Fruit fly (Drosophila melanogaster) whole organism, embryonic: ENCODE results near the gene Polr3I.

Experiments used
- Awh ChIP-seq: fragments of 200-800 bp; sonication (Bioruptor generic); IDR thresholded peaks from 2 replicates; pipeline ENCODE4, ENCODE4 v1.3.6; 2022; ENCODE audit warnings: missing biosample characterization, missing genetic modification characterization
- CG10462 ChIP-seq: fragments of 200-800 bp; sonication (Bioruptor generic); optimal IDR thresholded peaks from 2 replicates; lab custom pipeline; 2016; ENCODE audit warnings: missing biosample characterization, missing genetic modification characterization
- CG10565 ChIP-seq: fragments of 200-800 bp; sonication (Bioruptor generic); optimal IDR thresholded peaks from 3 replicates; lab custom pipeline; 2016; ENCODE audit warnings: missing biosample characterization, mild to moderate bottlenecking, missing genetic modification characterization
- CG11504 ChIP-seq: fragments of 200-800 bp; sonication (Bioruptor generic); optimal IDR thresholded peaks from 3 replicates; lab custom pipeline; 2019; ENCODE audit warnings: missing biosample characterization, mild to moderate bottlenecking, missing genetic modification characterization, moderate library complexity
- CG11695 ChIP-seq: fragments of 200-800 bp; sonication (Bioruptor generic); IDR thresholded peaks from 3 replicates; pipeline ENCODE4 v1.3.6; 2022; ENCODE audit warnings: missing biosample characterization, missing genetic modification characterization
- CG11723 ChIP-seq: fragments of 200-800 bp; sonication (Bioruptor generic); optimal IDR thresholded peaks from 2 replicates; lab custom pipeline; 2017; ENCODE audit warnings: missing biosample characterization, mild to moderate bottlenecking, missing genetic modification characterization
- CG14050 ChIP-seq: fragments of 200-800 bp; sonication (Bioruptor generic); IDR thresholded peaks from 3 replicates; pipeline ENCODE4 v1.3.6; 2022; ENCODE audit warnings: missing biosample characterization, missing genetic modification characterization
- CG1529 ChIP-seq: fragments of 200-800 bp; sonication (Bioruptor generic); optimal IDR thresholded peaks from 3 replicates; lab custom pipeline; 2018; ENCODE audit warnings: missing biosample characterization, missing genetic modification characterization
- CG17186 ChIP-seq: fragments of 200-800 bp; sonication (Bioruptor generic); optimal IDR thresholded peaks from 3 replicates; lab custom pipeline; 2017; ENCODE audit warnings: missing biosample characterization, missing genetic modification reagents, missing genetic modification characterization
- CG17361 ChIP-seq: fragments of 200-800 bp; sonication (Bioruptor generic); IDR thresholded peaks from 3 replicates; pipeline ENCODE4 v1.3.6; 2022; ENCODE audit warnings: missing biosample characterization, missing genetic modification characterization
- CG30431 ChIP-seq: fragments of 200-800 bp; sonication (Bioruptor generic); optimal IDR thresholded peaks from 2 replicates; lab custom pipeline; 2017; ENCODE audit warnings: missing biosample characterization, missing genetic modification characterization
- CG32532 ChIP-seq: fragments of 200-800 bp; sonication (Bioruptor generic); IDR thresholded peaks from 2 replicates; pipeline ENCODE4 v1.3.6; 2022; ENCODE audit warnings: missing biosample characterization, missing genetic modification characterization
- CG3726 ChIP-seq: fragments of 200-800 bp; sonication (Bioruptor generic); IDR thresholded peaks from 3 replicates; pipeline ENCODE4, ENCODE4 v1.3.6; 2022; ENCODE audit warnings: missing biosample characterization, missing genetic modification characterization
- CG6813 ChIP-seq: fragments of 200-800 bp; sonication (Bioruptor generic); optimal IDR thresholded peaks from 2 replicates; lab custom pipeline; 2017; ENCODE audit warnings: missing biosample characterization, missing genetic modification characterization, mild to moderate bottlenecking, moderate library complexity, missing genetic modification reagents
- CG6854 ChIP-seq: fragments of 200-800 bp; sonication (Bioruptor generic); optimal IDR thresholded peaks from 3 replicates; lab custom pipeline; 2017; ENCODE audit warnings: missing biosample characterization, mild to moderate bottlenecking, missing genetic modification characterization
- CG7271 ChIP-seq: fragments of 200-800 bp; sonication (Bioruptor generic); optimal IDR thresholded peaks from 2 replicates; lab custom pipeline; 2018; ENCODE audit warnings: missing biosample characterization, mild to moderate bottlenecking, missing genetic modification characterization, moderate library complexity
- CG7556 ChIP-seq: fragments of 200-800 bp; sonication (Bioruptor generic); optimal IDR thresholded peaks from 2 replicates; lab custom pipeline; 2017; ENCODE audit warnings: missing biosample characterization, mild to moderate bottlenecking, missing genetic modification characterization
- CG7987 ChIP-seq: fragments of 200-800 bp; sonication (Bioruptor generic); optimal IDR thresholded peaks from 2 replicates; lab custom pipeline; 2018; ENCODE audit warnings: missing biosample characterization, mild to moderate bottlenecking, missing genetic modification characterization, moderate library complexity
- CG8089 ChIP-seq: fragments of 200-800 bp; sonication (Bioruptor generic); optimal IDR thresholded peaks from 3 replicates; lab custom pipeline; 2016; ENCODE audit warnings: missing biosample characterization, missing genetic modification characterization
- CkIIα-i1 ChIP-seq: fragments of 200-800 bp; sonication (Bioruptor generic); IDR thresholded peaks from 2 replicates; pipeline ENCODE4 v1.3.6; 2022; ENCODE audit warnings: missing biosample characterization, missing genetic modification characterization
- Dad ChIP-seq: fragments of 200-800 bp; sonication (Bioruptor generic); optimal IDR thresholded peaks from 3 replicates; lab custom pipeline; 2016; ENCODE audit warnings: missing biosample characterization, missing genetic modification characterization
- Doc2 ChIP-seq: fragments of 200-800 bp; sonication (Bioruptor generic); IDR thresholded peaks from 2 replicates; pipeline ENCODE4 v1.3.6; 2022; ENCODE audit warnings: missing biosample characterization, missing genetic modification characterization
- E2f2 ChIP-seq: fragments of 200-800 bp; sonication (Bioruptor generic); IDR thresholded peaks from 2 replicates; pipeline ENCODE4 v1.3.6; 2022; ENCODE audit warnings: missing biosample characterization, missing genetic modification characterization
- Ets65A ChIP-seq: fragments of 200-800 bp; sonication (Bioruptor generic); peaks from one replicate; lab custom pipeline; 2016; ENCODE audit warnings: missing biosample characterization, missing genetic modification characterization
- H2.0 ChIP-seq: fragments of 200-800 bp; sonication (Bioruptor generic); IDR thresholded peaks from 2 replicates; pipeline ENCODE4 v1.3.6; 2022; ENCODE audit warnings: missing biosample characterization, missing genetic modification characterization
- HLH4C ChIP-seq: fragments of 200-800 bp; sonication (Bioruptor generic); IDR thresholded peaks from 3 replicates; pipeline ENCODE4 v1.3.6; 2022; ENCODE audit warnings: missing biosample characterization, missing genetic modification characterization; ENCODE audit not compliant: partially characterized antibody
- HmgD ChIP-seq: fragments of 200-800 bp; sonication (Bioruptor generic); optimal IDR thresholded peaks from 3 replicates; lab custom pipeline; 2016; ENCODE audit warnings: missing biosample characterization, missing genetic modification characterization
- Hr39 ChIP-seq: fragments of >200 bp; optimal IDR thresholded peaks from 2 replicates; lab custom pipeline; 2017
- Max ChIP-seq: fragments of 200-800 bp; sonication (Bioruptor generic); optimal IDR thresholded peaks from 2 replicates; lab custom pipeline; 2016; ENCODE audit warnings: missing biosample characterization, mild to moderate bottlenecking, missing genetic modification characterization
- NC2β ChIP-seq: fragments of 200-800 bp; sonication (Bioruptor generic); optimal IDR thresholded peaks from 2 replicates; lab custom pipeline; 2016; ENCODE audit warnings: missing biosample characterization, missing genetic modification characterization
- Optix ChIP-seq: fragments of 200-800 bp; sonication (Bioruptor generic); IDR thresholded peaks from 3 replicates; pipeline ENCODE4 v1.3.6; 2022; ENCODE audit warnings: missing biosample characterization, missing genetic modification characterization
- ato ChIP-seq: fragments of 200-800 bp; sonication (Bioruptor generic); IDR thresholded peaks from 2 replicates; pipeline ENCODE4 v1.3.6; 2022; ENCODE audit warnings: missing biosample characterization, missing genetic modification characterization; ENCODE audit not compliant: partially characterized antibody
- bcd ChIP-seq: fragments of 200-800 bp; sonication (Bioruptor generic); optimal IDR thresholded peaks from 2 replicates; lab custom pipeline; 2017; ENCODE audit warnings: missing biosample characterization, mild to moderate bottlenecking, missing genetic modification characterization
- dpn ChIP-seq, 2 experiments: fragments of 200-800 bp; sonication (Bioruptor generic); optimal IDR thresholded peaks; 3 replicates each; lab custom pipeline; 2016; ENCODE audit warnings: missing biosample characterization in 2 of 2, missing genetic modification characterization in 2 of 2
- fd3F ChIP-seq: fragments of 200-800 bp; sonication (Bioruptor generic); optimal IDR thresholded peaks from 2 replicates; lab custom pipeline; 2018; ENCODE audit warnings: missing biosample characterization, mild to moderate bottlenecking, missing genetic modification characterization, moderate library complexity
- gt ChIP-seq: fragments of 200-800 bp; sonication (Bioruptor generic); IDR thresholded peaks from 2 replicates; pipeline ENCODE4 v1.3.6; 2022; ENCODE audit warnings: missing biosample characterization, missing genetic modification characterization
- hbn ChIP-seq: fragments of 200-800 bp; sonication (Bioruptor generic); IDR thresholded peaks from 2 replicates; pipeline ENCODE4 v1.3.6; 2022; ENCODE audit warnings: missing biosample characterization, missing genetic modification characterization; ENCODE audit not compliant: partially characterized antibody
- insv ChIP-seq, 2 experiments: fragments of 200-800 bp; sonication (Bioruptor generic); optimal IDR thresholded peaks; 3 replicates each; lab custom pipeline; 2016 to 2018; ENCODE audit warnings: missing biosample characterization in 2 of 2, missing genetic modification characterization in 2 of 2
- ken ChIP-seq: fragments of 200-800 bp; sonication (Bioruptor generic); IDR thresholded peaks from 3 replicates; pipeline ENCODE4 v1.3.6; 2022; ENCODE audit warnings: missing biosample characterization, missing genetic modification characterization
- lbe ChIP-seq: fragments of 200-800 bp; sonication (Bioruptor generic); optimal IDR thresholded peaks from 2 replicates; lab custom pipeline; 2016; ENCODE audit warnings: missing biosample characterization, mild to moderate bottlenecking, missing genetic modification characterization
- lov ChIP-seq, 2 experiments: fragments of 200-800 bp in 1 of 2; fragments of >200 bp in 1 of 2; sonication (Bioruptor generic) in 1 of 2; IDR thresholded peaks in 1 of 2; optimal IDR thresholded peaks in 1 of 2; 2 replicates in 1 of 2; 3 replicates in 1 of 2; pipeline versions ENCODE4 v1.3.6 to Lab custom; 2017 to 2022; ENCODE audit warnings: missing biosample characterization in 1 of 2, missing genetic modification characterization in 1 of 2
- maf-S ChIP-seq: fragments of 200-800 bp; sonication (Bioruptor generic); optimal IDR thresholded peaks from 2 replicates; lab custom pipeline; 2016; ENCODE audit warnings: missing biosample characterization, missing genetic modification characterization
- mirr ChIP-seq: fragments of 200-800 bp; sonication (Bioruptor generic); optimal IDR thresholded peaks from 3 replicates; lab custom pipeline; 2018; ENCODE audit warnings: missing biosample characterization, mild to moderate bottlenecking, missing genetic modification characterization
- nerfin-1 ChIP-seq: fragments of 200-800 bp; sonication (Bioruptor generic); optimal IDR thresholded peaks from 3 replicates; lab custom pipeline; 2019; ENCODE audit warnings: missing biosample characterization, mild to moderate bottlenecking, missing genetic modification characterization, moderate library complexity
- nom ChIP-seq: fragments of 200-800 bp; sonication (Bioruptor generic); optimal IDR thresholded peaks from 2 replicates; lab custom pipeline; 2017; ENCODE audit warnings: missing biosample characterization, missing genetic modification characterization, mild to moderate bottlenecking, moderate library complexity, missing genetic modification reagents
- pfk ChIP-seq: fragments of 200-800 bp; sonication (Bioruptor generic); optimal IDR thresholded peaks from 2 replicates; lab custom pipeline; 2018; ENCODE audit warnings: missing biosample characterization, mild to moderate bottlenecking, missing genetic modification characterization, moderate library complexity
- prd ChIP-seq, 3 experiments: fragments of >200 bp in 2 of 3; fragments of 200-800 bp in 1 of 3; sonication (Bioruptor generic) in 1 of 3; optimal IDR thresholded peaks in 2 of 3; IDR thresholded peaks in 1 of 3; 2 replicates in 2 of 3; 3 replicates in 1 of 3; pipeline versions ENCODE4 v1.3.6 to Lab custom; 2017 to 2022; ENCODE audit warnings: missing biosample characterization in 1 of 3, missing genetic modification characterization in 1 of 3
- ranshi ChIP-seq: fragments of 200-800 bp; sonication (Bioruptor generic); IDR thresholded peaks from 2 replicates; pipeline ENCODE4 v1.3.6; 2022; ENCODE audit warnings: missing biosample characterization, missing genetic modification characterization
- sens ChIP-seq: fragments of 200-800 bp; sonication (Bioruptor generic); peaks from one replicate; lab custom pipeline; 2016; ENCODE audit warnings: missing biosample characterization, missing genetic modification characterization
- wor ChIP-seq: fragments of 200-800 bp; sonication (Bioruptor generic); IDR thresholded peaks from 2 replicates; pipeline ENCODE4 v1.3.6; 2022; ENCODE audit warnings: missing biosample characterization, missing genetic modification characterization
- yki ChIP-seq: fragments of >200 bp; optimal IDR thresholded peaks from 3 replicates; lab custom pipeline; 2018

The Polr3I gene

DNA sequence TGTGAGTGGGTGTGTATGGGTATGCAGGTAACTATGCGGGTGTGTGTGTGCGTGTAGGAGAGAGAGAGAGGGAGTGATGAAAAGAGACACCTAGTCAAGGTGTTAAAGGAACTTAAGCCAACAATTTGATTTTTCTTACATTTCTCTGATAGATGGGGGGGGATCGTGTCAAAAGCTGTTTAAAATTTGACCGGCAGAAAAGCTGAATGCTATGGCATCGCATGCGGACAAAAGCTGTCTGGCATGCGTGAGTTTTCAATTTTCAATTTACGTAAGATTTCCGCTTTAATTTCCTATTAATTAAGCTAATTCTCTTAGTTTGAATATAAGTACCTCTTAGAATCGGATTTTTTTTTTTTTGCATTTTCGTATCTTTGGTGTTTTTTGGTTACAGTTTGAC, 44.5 kb upstream of the Polr3I start (continued):
- TF ChIP-seq fd3F: no peak
- no peak for TF ChIP-seq CG11695 (GFP tag; lab: Robert Waterston, UW)
- TF ChIP-seq H2.0 (GFP tag; lab: Robert Waterston, UW): no peak
- TF ChIP-seq NC2β: no peak
- TF ChIP-seq lbe (GFP tag; lab: Kevin White, UChicago): no peak
- no peak for TF ChIP-seq Optix (GFP tag; lab: Robert Waterston, UW)
- no peak for TF ChIP-seq CG1529 (GFP tag; lab: Kevin White, UChicago)
- no peak for TF ChIP-seq CG7271 (tag; lab: Kevin White, UChicago)
- peak; percentile 73 for TF ChIP-seq HmgD
- TF ChIP-seq hbn: no peak
- TF ChIP-seq Max (GFP tag; lab: Kevin White, UChicago): no peak
- TF ChIP-seq bcd: peak; percentile 2
- no peak for TF ChIP-seq CG17361 (GFP tag; lab: Robert Waterston, UW)
- no peak for TF ChIP-seq yki
- TF ChIP-seq E2f2 (GFP tag; lab: Robert Waterston, UW): peak; percentile 80
- TF ChIP-seq Hr39 (lab: Kevin White, UChicago): no peak
- TF ChIP-seq prd (optimal IDR thresholded peaks at IDR 0.05; lab: Kevin White, UChicago): no peak
- no peak for TF ChIP-seq prd (GFP tag; IDR thresholded peaks at IDR 0.05; lab: Robert Waterston, UW)
- peak; percentile 94 for TF ChIP-seq Ets65A (GFP tag; lab: Kevin White, UChicago)
- no peak for TF ChIP-seq nerfin-1 (tag; lab: Kevin White, UChicago)
- TF ChIP-seq CG30431 (GFP tag; lab: Kevin White, UChicago): no peak
- 0 out of 2 replicates have a peak, but pooled peaks have one; percentile 20 for TF ChIP-seq CG32532 (GFP tag; lab: Robert Waterston, UW)
- peak; percentile 19 for TF ChIP-seq CG11504
- no peak for TF ChIP-seq Doc2 (GFP tag; lab: Robert Waterston, UW)
- no peak for TF ChIP-seq Dad (GFP tag; lab: Kevin White, UChicago)
- TF ChIP-seq CG10565 (GFP tag; lab: Kevin White, UChicago): no peak
- no peak for TF ChIP-seq ato (GFP tag; lab: Robert Waterston, UW)
- TF ChIP-seq CG6813 (GFP tag; lab: Kevin White, UChicago): no peak
- 0 out of 3 replicates have a peak, but pooled peaks have one; percentile 33 for TF ChIP-seq ken (GFP tag; lab: Robert Waterston, UW)
- TF ChIP-seq CG11723 (GFP tag; lab: Kevin White, UChicago): no peak
- TF ChIP-seq maf-S: no peak
- TF ChIP-seq mirr (GFP tag; lab: Kevin White, UChicago): no peak
- TF ChIP-seq wor: no peak
- peak; percentile 52 for TF ChIP-seq sens
- TF ChIP-seq CG8089: no peak
- TF ChIP-seq CG17186: no peak
- TF ChIP-seq Awh: no peak
- no peak for TF ChIP-seq CG10462
- no peak for TF ChIP-seq insv (GFP tag; optimal IDR thresholded peaks at IDR 0.05; lab: Kevin White, UChicago)
- no peak for TF ChIP-seq CkIIα-i1
- TF ChIP-seq CG6854 (GFP tag; lab: Kevin White, UChicago): no peak
- TF ChIP-seq dpn (GFP tag; optimal IDR thresholded peaks at IDR 0.05; lab: Kevin White, UChicago): peak in 1 of 2 experiments; percentile 33
- no peak for TF ChIP-seq lov (optimal IDR thresholded peaks at IDR 0.05; lab: Kevin White, UChicago)
- TF ChIP-seq lov (GFP tag; IDR thresholded peaks at IDR 0.05; lab: Robert Waterston, UW): 0 out of 3 replicates have a peak, but pooled peaks have one; percentile 27
- no peak for TF ChIP-seq nom
- TF ChIP-seq CG3726 (GFP tag; lab: Robert Waterston, UW): no peak
- no peak for TF ChIP-seq CG7556 (GFP tag; lab: Kevin White, UChicago)
- TF ChIP-seq gt (GFP tag; lab: Robert Waterston, UW): no peak
- TF ChIP-seq CG7987 (GFP tag; lab: Kevin White, UChicago): no peak
- TF ChIP-seq HLH4C (GFP tag; lab: Robert Waterston, UW): no peak
- TF ChIP-seq CG14050: no peak
- TF ChIP-seq ranshi (GFP tag; lab: Robert Waterston, UW): no peak
- TF ChIP-seq pfk: no peak
